Worm (Caenorhabditis elegans) whole organism, late embryonic: ENCODE results near the gene nex-3.

Experiments
- K02D7.2 ChIP-seq: sonication (generic microtip); optimal IDR thresholded peaks from 2 replicates; lab custom pipeline; 2017; ENCODE audit warnings: mild to moderate bottlenecking, missing genetic modification characterization, missing compliant biosample characterization
- ama-1 ChIP-seq: fragments of 150-350 bp; optimal IDR thresholded peaks from 2 replicates; lab custom pipeline; 2014
- ceh-30 ChIP-seq: fragments of 150-350 bp; optimal IDR thresholded peaks from 2 replicates; lab custom pipeline; 2014; ENCODE audit warnings: missing biosample characterization, missing genetic modification characterization
- ceh-34 ChIP-seq: sonication (generic microtip); optimal IDR thresholded peaks from 2 replicates; lab custom pipeline; 2016; ENCODE audit warnings: mild to moderate bottlenecking, missing genetic modification characterization, missing compliant biosample characterization
- eyg-1 ChIP-seq: sonication (generic microtip); optimal IDR thresholded peaks from 2 replicates; lab custom pipeline; 2016; ENCODE audit warnings: missing genotype, missing genetic modification characterization, missing compliant biosample characterization
- fkh-10 ChIP-seq: fragments of 150-350 bp; optimal IDR thresholded peaks from 2 replicates; lab custom pipeline; 2014; ENCODE audit warnings: missing biosample characterization, missing genetic modification reagents, missing genetic modification characterization
- fkh-6 ChIP-seq: sonication (generic microtip); optimal IDR thresholded peaks from 2 replicates; lab custom pipeline; 2016; ENCODE audit warnings: missing genetic modification characterization, missing compliant biosample characterization
- hlh-30 ChIP-seq: sonication (generic microtip); optimal IDR thresholded peaks from 2 replicates; lab custom pipeline; 2017; ENCODE audit warnings: antibody characterized with exemption, missing genetic modification characterization, missing compliant biosample characterization; ENCODE audit not compliant: insufficient read depth
- hlh-6 ChIP-seq: sonication (generic microtip); optimal IDR thresholded peaks from 2 replicates; lab custom pipeline; 2016; ENCODE audit warnings: missing genotype, missing genetic modification characterization, missing compliant biosample characterization
- zip-5 ChIP-seq: sonication (generic microtip); optimal IDR thresholded peaks from 2 replicates; lab custom pipeline; 2016; ENCODE audit warnings: missing genetic modification characterization, missing compliant biosample characterization

ce11 chrIII:4476313-4476712 lies 34.4 kb downstream of the nex-3 start:
- no peak for TF ChIP-seq ceh-30 (tag; lab: Kevin White, UChicago)
- no peak for TF ChIP-seq zip-5
- no peak for TF ChIP-seq hlh-6
- TF ChIP-seq eyg-1 (tag; lab: Kevin White, UChicago): no peak
- TF ChIP-seq fkh-6 (tag; lab: Kevin White, UChicago): no peak
- no peak for TF ChIP-seq hlh-30
- no peak for TF ChIP-seq ceh-34
- no peak for TF ChIP-seq fkh-10 (GFP tag; lab: Kevin White, UChicago)
- no peak for TF ChIP-seq K02D7.2 (tag; lab: Kevin White, UChicago)
- no peak for TF ChIP-seq ama-1
